Fruit fly (Drosophila melanogaster) whole organism, embryonic: ENCODE results near the gene mfr.

Source experiments
- Asciz ChIP-seq: fragments of 200-800 bp; sonication (Bioruptor generic); optimal IDR thresholded peaks from 2 replicates; lab custom pipeline; 2017; ENCODE audit warnings: missing biosample characterization, mild to moderate bottlenecking, missing genetic modification characterization, missing genetic modification reagents
- Blimp-1 ChIP-seq: fragments of 200-800 bp; sonication (Bioruptor generic); optimal IDR thresholded peaks from 3 replicates; lab custom pipeline; 2018; ENCODE audit warnings: missing biosample characterization, missing genetic modification characterization, mild to moderate bottlenecking, moderate library complexity, missing genetic modification reagents
- CG13123 ChIP-seq: fragments of 200-800 bp; sonication (Bioruptor generic); optimal IDR thresholded peaks from 2 replicates; lab custom pipeline; 2016; ENCODE audit warnings: missing biosample characterization, missing genetic modification characterization
- CG17361 ChIP-seq: fragments of 200-800 bp; sonication (Bioruptor generic); IDR thresholded peaks from 3 replicates; pipeline ENCODE4 v1.3.6; 2022; ENCODE audit warnings: missing biosample characterization, missing genetic modification characterization
- CG2875 ChIP-seq: fragments of 200-800 bp; sonication (Bioruptor generic); optimal IDR thresholded peaks from 2 replicates; lab custom pipeline; 2017; ENCODE audit warnings: missing biosample characterization, mild to moderate bottlenecking, missing genetic modification characterization, missing genetic modification reagents
- CG6813 ChIP-seq: fragments of 200-800 bp; sonication (Bioruptor generic); optimal IDR thresholded peaks from 2 replicates; lab custom pipeline; 2017; ENCODE audit warnings: missing biosample characterization, missing genetic modification characterization, mild to moderate bottlenecking, moderate library complexity, missing genetic modification reagents
- NK7.1 ChIP-seq: fragments of 200-800 bp; sonication (Bioruptor generic); optimal IDR thresholded peaks from 3 replicates; lab custom pipeline; 2016; ENCODE audit warnings: missing biosample characterization, missing genetic modification characterization
- Ptx1 ChIP-seq: fragments of 200-800 bp; sonication (Bioruptor generic); IDR thresholded peaks from 2 replicates; pipeline ENCODE4 v1.3.6; 2022; ENCODE audit warnings: missing biosample characterization, missing genetic modification characterization
- ap ChIP-seq: fragments of 200-800 bp; sonication (Bioruptor generic); IDR thresholded peaks from 2 replicates; pipeline ENCODE4 v1.3.6; 2022; ENCODE audit warnings: missing biosample characterization, missing genetic modification characterization
- chn ChIP-seq: fragments of 200-800 bp; sonication (Bioruptor generic); optimal IDR thresholded peaks from 2 replicates; lab custom pipeline; 2016; ENCODE audit warnings: missing biosample characterization, missing genetic modification characterization

DNA sequence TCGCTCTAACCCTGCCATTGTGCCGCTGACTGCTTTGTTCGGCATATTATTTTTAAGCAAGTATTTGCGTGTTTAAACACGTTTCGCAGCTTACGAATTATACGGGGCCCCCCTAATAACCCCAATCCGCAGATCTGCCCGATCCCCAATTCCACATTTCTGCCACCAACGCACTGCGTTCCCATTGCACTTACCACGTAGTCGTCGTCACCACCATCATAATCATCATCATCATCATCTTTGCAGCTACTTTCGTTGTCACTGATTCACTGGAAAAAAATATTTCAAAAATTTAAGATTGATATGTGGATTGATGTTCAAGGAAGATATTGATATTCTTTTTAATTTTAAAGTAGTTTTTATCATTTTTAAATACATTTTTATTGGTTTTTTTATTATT lies 33.0 kb downstream of the mfr start:
- TF ChIP-seq CG6813 (no peak), CG13123 (GFP tag; lab: Kevin White, UChicago) (no peak), Ptx1 (GFP tag; lab: Robert Waterston, UW) (no peak), Blimp-1 (GFP tag; lab: Kevin White, UChicago) (no peak), chn (GFP tag; lab: Kevin White, UChicago) (no peak), NK7.1 (GFP tag; lab: Kevin White, UChicago) (no peak), Asciz (no peak), CG17361 (GFP tag; lab: Robert Waterston, UW) (no peak), ap (GFP tag; lab: Robert Waterston, UW) (no peak), CG2875 (GFP tag; lab: Kevin White, UChicago) (no peak)
